Worm (Caenorhabditis elegans): Measurements from ENCODE around the gene glf-1.

Gene glf-1

ce11 chrIV:5865818-5866217, 19.8 kb upstream of the glf-1 start, which contains the start of gene spe-27 (continued):
- TF ChIP-seq madf-9 (GFP tag; conservative IDR thresholded peaks at IDR 0.05) = no peak

ce11 chrIV:5867189-5867588, 18.4 kb upstream of the glf-1 start, which contains the start of gene C06E7.88:
C06E7.88 (minus strand) TSS chrIV:5867289.
- TF ChIP-seq lir-3 (tag; optimal IDR thresholded peaks at IDR 0.05) (no peak), aha-1 (tag) (peak; percentile 25)

- TF ChIP-seq fos-1 (tag; optimal IDR thresholded peaks at IDR 0.05) (no peak), arid-1 (GFP tag; conservative IDR thresholded peaks at IDR 0.05) (no peak), nhr-237 (tag; optimal IDR thresholded peaks at IDR 0.05) (no peak), aly-2 (tag; optimal IDR thresholded peaks at IDR 0.05) (no peak), unc-62 (GFP tag; optimal IDR thresholded peaks at IDR 0.05 in 1 of 2) (peak in 1 of 2 experiments; percentile 53), unc-62 (tag; optimal IDR thresholded peaks at IDR 0.05) (no peak)
Measured at ce11 chrIV:5869354-5869753, 16.3 kb upstream of the glf-1 start.

ce11 chrIV:5870072-5870471, 15.6 kb upstream of the glf-1 start, which contains the start of gene srv-17:
srv-17 (minus strand) TSS chrIV:5870172.
- TF ChIP-seq nhr-111 (GFP tag; optimal IDR thresholded peaks at IDR 0.05) (no peak), F44E2.7 (GFP tag; IDR thresholded peaks at IDR 0.05) (no peak), php-3 (GFP tag; IDR thresholded peaks at IDR 0.05) (no peak), ceh-32 (tag; optimal IDR thresholded peaks at IDR 0.05; ENCODE audit: poor library complexity) (no peak), gei-8 (GFP tag; optimal IDR thresholded peaks at IDR 0.05) (no peak), sdz-12 (GFP tag; optimal IDR thresholded peaks at IDR 0.05) (no peak), F49E8.2 (tag; optimal IDR thresholded peaks at IDR 0.05; ENCODE audit: borderline replicate concordance) (no peak), rbr-2 (tag; optimal IDR thresholded peaks at IDR 0.05) (no peak), nhr-42 (GFP tag; IDR thresholded peaks at IDR 0.05) (no peak), ces-1 (GFP tag; optimal IDR thresholded peaks at IDR 0.05) (no peak), pha-4 (GFP tag; IDR thresholded peaks at IDR 0.05) (no peak), pha-4 (tag; optimal IDR thresholded peaks at IDR 0.05) (no peak), hif-1 (tag; optimal IDR thresholded peaks at IDR 0.05) (no peak), daf-8 (GFP tag; IDR thresholded peaks at IDR 0.05) (no peak), jun-1 (tag; optimal IDR thresholded peaks at IDR 0.05) (no peak), pqm-1 (tag; optimal IDR thresholded peaks at IDR 0.05) (no peak), dmd-8 (GFP tag; IDR thresholded peaks at IDR 0.05) (no peak), Y48G9A.11 (GFP tag; IDR thresholded peaks at IDR 0.05) (no peak), spr-3 (GFP tag; optimal IDR thresholded peaks at IDR 0.05) (no peak), daf-12 (tag; optimal IDR thresholded peaks at IDR 0.05) (no peak), mdt-29 (GFP tag; IDR thresholded peaks at IDR 0.05) (no peak)

- TF ChIP-seq dmd-9 (GFP tag; IDR thresholded peaks at IDR 0.05) = no peak
- TF ChIP-seq saeg-2 (GFP tag; IDR thresholded peaks at IDR 0.05) = no peak
- no peak for TF ChIP-seq mxl-3 (GFP tag; optimal IDR thresholded peaks at IDR 0.05)
- TF ChIP-seq zfp-2 (tag; optimal IDR thresholded peaks at IDR 0.05) = no peak
Measured at ce11 chrIV:5873825-5874224, 11.8 kb upstream of the glf-1 start, which contains the start of gene srv-19. srv-19 (minus strand) TSS chrIV:5873925.

ce11 chrIV:5877246-5877645, 8.4 kb upstream of the glf-1 start, which contains the start of gene srv-21:
srv-21 (minus strand) TSS chrIV:5877346.
- TF ChIP-seq daf-12 (tag; optimal IDR thresholded peaks at IDR 0.05) (no peak), dpl-1 (GFP tag; optimal IDR thresholded peaks at IDR 0.05) (no peak), pha-4 (GFP tag; IDR thresholded peaks at IDR 0.05) (no peak), pha-4 (tag; optimal IDR thresholded peaks at IDR 0.05) (no peak), ceh-32 (tag; optimal IDR thresholded peaks at IDR 0.05; ENCODE audit: poor library complexity) (no peak), daf-16 (GFP tag; optimal IDR thresholded peaks at IDR 0.05) (no peak), daf-16 (tag; optimal IDR thresholded peaks at IDR 0.05) (no peak), mxl-3 (GFP tag; optimal IDR thresholded peaks at IDR 0.05) (no peak)

All from whole organism, L4 larva.